Fruit fly (Drosophila melanogaster) whole organism, prepupa: Measurements from ENCODE around the gene pum.
A peak's percentile ranks its signal among the peaks of the same experiment; 100 is the strongest.

ENCODE experiments used
- CG34406 ChIP-seq: fragments of 200-800 bp; sonication (Bioruptor generic); optimal IDR thresholded peaks from 3 replicates; lab custom pipeline; 2016; ENCODE audit warnings: missing biosample characterization, missing genetic modification characterization
- CG6854 ChIP-seq: fragments of 200-800 bp; sonication (Bioruptor generic); optimal IDR thresholded peaks from 2 replicates; lab custom pipeline; 2017; ENCODE audit warnings: missing biosample characterization, mild to moderate bottlenecking, missing genetic modification characterization
- CG8632 ChIP-seq: fragments of 200-800 bp; sonication (Bioruptor generic); optimal IDR thresholded peaks from 3 replicates; lab custom pipeline; 2016; ENCODE audit warnings: missing biosample characterization, missing genetic modification characterization
- Gug ChIP-seq: fragments of 200-800 bp; sonication (Bioruptor generic); IDR thresholded peaks from 2 replicates; pipeline ENCODE4 v1.3.6; 2022; ENCODE audit warnings: missing biosample characterization, missing genetic modification characterization
- fd59A ChIP-seq: fragments of 200-800 bp; sonication (Bioruptor generic); optimal IDR thresholded peaks from 2 replicates; lab custom pipeline; 2017; ENCODE audit warnings: missing biosample characterization, mild to moderate bottlenecking, missing genetic modification characterization, missing genetic modification reagents
- lz ChIP-seq: fragments of 200-800 bp; sonication (Bioruptor generic); optimal IDR thresholded peaks from 3 replicates; lab custom pipeline; 2016; ENCODE audit warnings: missing biosample characterization, missing genetic modification characterization
- salr ChIP-seq, 2 experiments: fragments of 200-800 bp; sonication (Bioruptor generic); optimal IDR thresholded peaks; 3 replicates each; lab custom pipeline; 2016 to 2018; ENCODE audit warnings: missing biosample characterization in 2 of 2, missing genetic modification characterization in 2 of 2, mild to moderate bottlenecking in 1 of 2
- vri ChIP-seq: fragments of 200-800 bp; sonication (Bioruptor generic); optimal IDR thresholded peaks from 3 replicates; lab custom pipeline; 2016; ENCODE audit warnings: missing biosample characterization, mild to moderate bottlenecking, missing genetic modification characterization

dm6 chr3R:9227944-9228343, 9.5 kb downstream of the pum start:
- TF ChIP-seq lz (no peak), fd59A (GFP tag; lab: Kevin White, UChicago) (no peak), salr (GFP tag; optimal IDR thresholded peaks at IDR 0.05; lab: Kevin White, UChicago) (no peak), vri (GFP tag; lab: Kevin White, UChicago) (no peak), CG8632 (GFP tag; lab: Kevin White, UChicago) (no peak), CG34406 (GFP tag; lab: Kevin White, UChicago) (no peak), Gug (GFP tag; lab: Robert Waterston, UW) (peak; percentile 31; the same call in 1 of the 2 replicates), CG6854 (no peak)
